Fruit fly (Drosophila melanogaster) whole organism, adult: ENCODE results near the gene CG31313.

Experiments used
- CG11617 ChIP-seq: fragments of 200-800 bp; sonication (Bioruptor generic); optimal IDR thresholded peaks from 2 replicates; lab custom pipeline; 2017; ENCODE audit warnings: mild to moderate bottlenecking, missing biosample characterization, missing genetic modification reagents, missing genetic modification characterization
- CG12768 ChIP-seq: fragments of 200-800 bp; sonication (Bioruptor generic); optimal IDR thresholded peaks from 2 replicates; lab custom pipeline; 2017; ENCODE audit warnings: missing biosample characterization, missing genetic modification characterization, mild to moderate bottlenecking, moderate library complexity, missing genetic modification reagents
- CG14711 ChIP-seq: fragments of 200-800 bp; sonication (Bioruptor generic); optimal IDR thresholded peaks from 2 replicates; lab custom pipeline; 2018; ENCODE audit warnings: missing biosample characterization, mild to moderate bottlenecking, missing genetic modification characterization, moderate library complexity
- CG1620 ChIP-seq: fragments of 200-800 bp; sonication (Bioruptor generic); optimal IDR thresholded peaks from 2 replicates; lab custom pipeline; 2016; ENCODE audit warnings: missing biosample characterization, missing genetic modification characterization
- CG33017 ChIP-seq: fragments of 200-800 bp; sonication (Bioruptor generic); optimal IDR thresholded peaks from 2 replicates; lab custom pipeline; 2018; ENCODE audit warnings: missing biosample characterization, mild to moderate bottlenecking, missing genetic modification characterization, moderate library complexity
- CG5204 ChIP-seq: fragments of 200-800 bp; sonication (Bioruptor generic); optimal IDR thresholded peaks from 2 replicates; lab custom pipeline; 2016; ENCODE audit warnings: missing biosample characterization, missing genetic modification characterization
- CG7045 ChIP-seq: fragments of 200-800 bp; sonication (Bioruptor generic); optimal IDR thresholded peaks from 2 replicates; lab custom pipeline; 2017; ENCODE audit warnings: missing biosample characterization, mild to moderate bottlenecking, missing genetic modification characterization
- CG7101 ChIP-seq: fragments of 200-800 bp; sonication (Bioruptor generic); optimal IDR thresholded peaks from 2 replicates; lab custom pipeline; 2018; ENCODE audit warnings: missing biosample characterization, mild to moderate bottlenecking, missing genetic modification characterization, moderate library complexity
- Clk ChIP-seq: fragments of 200-800 bp; sonication (Bioruptor generic); optimal IDR thresholded peaks from 2 replicates; lab custom pipeline; 2017; ENCODE audit warnings: missing biosample characterization, missing genetic modification characterization
- Crg-1 ChIP-seq: fragments of 200-800 bp; sonication (Bioruptor generic); optimal IDR thresholded peaks from 2 replicates; lab custom pipeline; 2016; ENCODE audit warnings: missing biosample characterization, missing genetic modification characterization
- Hr96 ChIP-seq: fragments of 200-800 bp; sonication (Bioruptor generic); optimal IDR thresholded peaks from 2 replicates; lab custom pipeline; 2016; ENCODE audit warnings: missing biosample characterization, missing genetic modification characterization
- Mnt ChIP-seq: fragments of 200-800 bp; sonication (Bioruptor generic); optimal IDR thresholded peaks from 2 replicates; lab custom pipeline; 2016; ENCODE audit warnings: missing biosample characterization, mild to moderate bottlenecking, missing genetic modification characterization
- bab1 ChIP-seq: fragments of 200-800 bp; sonication (Bioruptor generic); optimal IDR thresholded peaks from 3 replicates; lab custom pipeline; 2019; ENCODE audit warnings: missing biosample characterization, mild to moderate bottlenecking, missing genetic modification characterization, moderate library complexity
- cic ChIP-seq: fragments of 200-800 bp; sonication (Bioruptor generic); optimal IDR thresholded peaks from 2 replicates; lab custom pipeline; 2017; ENCODE audit warnings: missing biosample characterization, mild to moderate bottlenecking, missing genetic modification characterization, moderate library complexity
- cnc ChIP-seq, 2 experiments: fragments of >200 bp; optimal IDR thresholded peaks; 2 replicates each; lab custom pipeline; 2017
- kay ChIP-seq: fragments of 200-800 bp; sonication (Bioruptor generic); peaks from one replicate; lab custom pipeline; 2016; ENCODE audit warnings: missing biosample characterization, missing genetic modification characterization, borderline replicate concordance
- ovo ChIP-seq: fragments of 200-800 bp; sonication (Bioruptor generic); optimal IDR thresholded peaks from 2 replicates; lab custom pipeline; 2016; ENCODE audit warnings: missing biosample characterization, missing genetic modification characterization
- pad ChIP-seq: fragments of 200-800 bp; sonication (Bioruptor generic); optimal IDR thresholded peaks from 3 replicates; lab custom pipeline; 2017; ENCODE audit warnings: missing biosample characterization, missing genetic modification characterization, mild to moderate bottlenecking, moderate library complexity, missing genetic modification reagents
- tj ChIP-seq: fragments of 200-800 bp; sonication (Bioruptor generic); optimal IDR thresholded peaks from 3 replicates; lab custom pipeline; 2017; ENCODE audit warnings: missing biosample characterization, mild to moderate bottlenecking, missing genetic modification characterization, moderate library complexity
- toe ChIP-seq: fragments of 200-800 bp; sonication (Bioruptor generic); optimal IDR thresholded peaks from 2 replicates; lab custom pipeline; 2016; ENCODE audit warnings: missing biosample characterization, missing genetic modification characterization

CG31313 gene

DNA sequence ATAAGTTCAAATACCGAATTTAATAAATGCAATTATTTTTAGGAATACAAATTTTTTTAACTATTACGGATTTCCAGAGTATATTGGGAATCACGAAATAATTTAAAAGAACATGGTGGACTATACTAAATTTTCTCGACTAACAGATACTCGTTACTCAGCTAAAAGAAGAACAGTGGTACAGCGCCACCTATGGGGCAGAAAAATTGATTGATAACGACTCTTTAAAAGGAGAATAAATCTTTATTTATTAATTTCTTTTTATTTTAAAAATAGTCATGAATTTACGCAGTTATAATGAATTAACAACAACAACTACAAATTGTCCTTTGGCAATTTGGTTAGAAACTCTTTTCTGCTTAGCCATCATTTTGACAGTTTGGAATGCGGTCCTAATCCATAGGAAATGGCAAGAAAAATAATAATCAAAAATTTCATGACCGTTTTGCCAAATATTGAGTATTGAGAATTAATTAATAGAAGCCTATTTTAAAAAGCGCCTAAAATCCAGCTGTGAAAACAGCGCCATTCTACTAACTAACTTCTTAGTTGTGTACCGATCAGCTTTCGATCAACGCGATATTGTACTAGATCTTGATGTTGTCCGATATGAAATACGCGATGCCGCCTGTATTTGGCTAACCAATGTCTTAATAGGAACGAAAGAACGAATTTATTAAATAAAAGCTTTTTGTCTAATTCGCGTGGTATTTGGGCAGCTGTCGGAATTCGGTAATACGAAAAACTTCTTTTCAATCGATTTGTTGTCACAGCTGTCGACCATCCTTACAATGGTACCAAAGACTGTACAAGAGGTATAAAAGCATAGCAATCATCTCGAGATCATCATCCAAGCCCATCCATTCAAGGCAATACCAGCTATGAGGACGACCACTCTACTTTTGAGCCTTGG is 1.9 kb downstream of the CG31313 start, which contains the start of gene CG14852:
TSS of gene CG14852 (plus strand) at position 863 of the 913 bp plus-strand sequence.
- no peak for TF ChIP-seq CG7101 (tag; lab: Kevin White, UChicago)
- no peak for TF ChIP-seq toe (GFP tag; lab: Kevin White, UChicago)
- TF ChIP-seq cnc (optimal IDR thresholded peaks at IDR 0.05; lab: Kevin White, UChicago): no peak
- TF ChIP-seq tj (GFP tag; lab: Kevin White, UChicago): no peak
- TF ChIP-seq CG5204: no peak
- no peak for TF ChIP-seq cic (GFP tag; lab: Kevin White, UChicago)
- TF ChIP-seq CG11617 (GFP tag; lab: Kevin White, UChicago): no peak
- TF ChIP-seq CG12768 (GFP tag; lab: Kevin White, UChicago): no peak

DNA sequence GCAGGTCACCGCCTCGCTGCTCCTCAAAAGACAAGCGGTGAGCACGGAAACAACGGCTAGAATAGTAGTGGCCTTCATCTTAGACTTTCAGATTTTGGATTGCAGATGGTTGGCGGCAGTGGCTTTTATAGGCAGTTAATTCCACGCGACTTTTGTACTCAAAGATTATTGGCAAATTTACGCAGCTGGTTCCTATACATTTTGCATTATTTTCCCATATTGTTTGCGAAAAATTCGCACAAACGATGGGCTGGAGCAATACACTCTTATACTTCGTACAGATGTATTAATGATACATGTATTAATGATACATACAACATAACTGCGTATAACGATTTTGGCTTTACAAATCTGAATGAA is 2.5 kb downstream of the CG31313 start, which contains the start of gene CG8087:
TSS of gene CG8087 (minus strand) at position 101 of the 360 bp plus-strand sequence.
- TF ChIP-seq CG7101 (tag; lab: Kevin White, UChicago): no peak
- no peak for TF ChIP-seq bab1 (GFP tag; lab: Kevin White, UChicago)
- TF ChIP-seq toe (GFP tag; lab: Kevin White, UChicago): no peak
- TF ChIP-seq cic (GFP tag; lab: Kevin White, UChicago): no peak
- no peak for TF ChIP-seq CG1620 (GFP tag; lab: Kevin White, UChicago)
- TF ChIP-seq CG33017 (tag; lab: Kevin White, UChicago): no peak
- TF ChIP-seq CG14711 (tag; lab: Kevin White, UChicago): no peak
- no peak for TF ChIP-seq pad (GFP tag; lab: Kevin White, UChicago)
- no peak for TF ChIP-seq Hr96 (GFP tag; lab: Kevin White, UChicago)
- TF ChIP-seq CG12768 (GFP tag; lab: Kevin White, UChicago): no peak
- TF ChIP-seq Mnt (GFP tag; lab: Kevin White, UChicago): no peak
- TF ChIP-seq CG7045 (GFP tag; lab: Kevin White, UChicago): no peak
- TF ChIP-seq kay (GFP tag; lab: Kevin White, UChicago): no peak
- TF ChIP-seq ovo (GFP tag; lab: Kevin White, UChicago): no peak
- no peak for TF ChIP-seq Crg-1
- no peak for TF ChIP-seq tj (GFP tag; lab: Kevin White, UChicago)
- no peak for TF ChIP-seq CG5204
- TF ChIP-seq cnc (optimal IDR thresholded peaks at IDR 0.05; lab: Kevin White, UChicago): no peak
- TF ChIP-seq CG11617 (GFP tag; lab: Kevin White, UChicago): no peak
- TF ChIP-seq Clk (GFP tag; lab: Kevin White, UChicago): no peak

DNA sequence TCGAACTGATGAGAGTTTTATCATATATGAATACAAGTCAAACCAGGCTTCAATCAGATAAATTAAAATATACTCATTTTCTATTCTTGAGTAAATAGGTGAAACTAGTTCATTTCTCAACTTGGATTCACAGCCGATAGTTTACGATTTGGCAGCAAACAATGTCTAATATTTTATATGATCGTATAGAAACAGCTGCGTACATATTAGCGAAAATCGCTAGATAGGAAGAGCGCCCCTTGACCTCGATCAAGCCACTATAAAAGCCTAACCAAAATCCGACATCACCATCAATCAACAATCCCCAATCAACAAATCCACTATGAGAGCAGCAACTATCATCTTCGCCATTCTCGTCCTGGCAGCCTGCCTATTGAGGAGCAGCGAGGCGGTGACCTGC is 5.2 kb downstream of the CG31313 start, which contains the start of gene CG14851:
TSS of gene CG14851 (plus strand) at position 301 of the 400 bp plus-strand sequence.
- no peak for TF ChIP-seq CG7045 (GFP tag; lab: Kevin White, UChicago)
- TF ChIP-seq cic (GFP tag; lab: Kevin White, UChicago): no peak
- no peak for TF ChIP-seq pad (GFP tag; lab: Kevin White, UChicago)
- TF ChIP-seq Hr96 (GFP tag; lab: Kevin White, UChicago): no peak
- TF ChIP-seq CG33017 (tag; lab: Kevin White, UChicago): no peak
- no peak for TF ChIP-seq CG7101 (tag; lab: Kevin White, UChicago)
- no peak for TF ChIP-seq bab1 (GFP tag; lab: Kevin White, UChicago)
- TF ChIP-seq CG12768 (GFP tag; lab: Kevin White, UChicago): no peak
- no peak for TF ChIP-seq CG14711 (tag; lab: Kevin White, UChicago)
- TF ChIP-seq kay (GFP tag; lab: Kevin White, UChicago): no peak
- TF ChIP-seq tj (GFP tag; lab: Kevin White, UChicago): no peak
- TF ChIP-seq Mnt (GFP tag; lab: Kevin White, UChicago): no peak
- TF ChIP-seq Clk (GFP tag; lab: Kevin White, UChicago): no peak
- TF ChIP-seq cnc (optimal IDR thresholded peaks at IDR 0.05; lab: Kevin White, UChicago): no peak

DNA sequence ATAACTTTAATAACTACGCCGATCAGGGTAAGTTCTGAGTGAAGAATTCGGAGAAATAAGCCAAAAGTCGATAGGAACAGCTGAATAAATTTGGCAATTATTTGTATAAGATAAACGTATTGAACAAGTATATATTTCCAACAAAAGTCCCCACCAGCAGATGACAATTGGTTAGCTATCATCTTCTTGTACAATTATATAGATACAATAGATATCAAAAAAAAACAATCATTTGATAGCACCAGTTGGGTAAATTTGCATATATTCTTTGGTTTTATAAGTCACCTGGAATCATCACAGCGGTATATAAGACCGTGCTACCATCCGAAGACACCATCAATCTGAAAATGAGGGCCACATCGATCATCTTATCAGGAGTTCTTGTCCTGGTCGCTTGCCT is 6.6 kb downstream of the CG31313 start, which contains the start of gene Jig:
TSS of gene Jig (plus strand) at position 301 of the 400 bp plus-strand sequence.
- no peak for TF ChIP-seq bab1 (GFP tag; lab: Kevin White, UChicago)
- TF ChIP-seq pad (GFP tag; lab: Kevin White, UChicago): no peak
- TF ChIP-seq CG12768 (GFP tag; lab: Kevin White, UChicago): no peak
- no peak for TF ChIP-seq tj (GFP tag; lab: Kevin White, UChicago)

DNA sequence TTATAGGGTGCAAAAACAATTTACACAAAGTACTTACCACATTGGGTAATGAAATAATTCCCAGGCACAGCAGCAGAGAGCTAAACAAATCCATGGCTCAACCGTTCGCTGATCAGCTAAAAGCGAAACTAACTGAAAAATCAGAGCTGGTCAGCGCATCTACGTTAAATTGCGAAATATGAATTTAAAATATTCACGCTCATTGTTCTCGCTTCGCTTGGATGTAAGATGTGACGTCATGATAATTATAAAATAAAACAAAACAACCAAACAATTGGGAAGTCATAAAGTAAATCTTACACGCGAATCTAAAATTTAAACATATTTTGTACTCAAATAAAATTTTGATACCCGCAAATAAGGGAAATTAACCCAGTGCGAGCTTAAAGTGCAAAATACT is 7.3 kb downstream of the CG31313 start, which contains the start of gene CG14854:
TSS of gene CG14854 (minus strand) at position 101 of the 400 bp plus-strand sequence.
- TF ChIP-seq Hr96 (GFP tag; lab: Kevin White, UChicago): no peak
- no peak for TF ChIP-seq CG7101 (tag; lab: Kevin White, UChicago)
- TF ChIP-seq ovo (GFP tag; lab: Kevin White, UChicago): no peak
- TF ChIP-seq CG14711 (tag; lab: Kevin White, UChicago): no peak
- no peak for TF ChIP-seq CG5204
- no peak for TF ChIP-seq CG11617 (GFP tag; lab: Kevin White, UChicago)
- no peak for TF ChIP-seq cic (GFP tag; lab: Kevin White, UChicago)
- TF ChIP-seq bab1 (GFP tag; lab: Kevin White, UChicago): no peak
- TF ChIP-seq CG12768 (GFP tag; lab: Kevin White, UChicago): no peak
- TF ChIP-seq toe (GFP tag; lab: Kevin White, UChicago): no peak
- no peak for TF ChIP-seq Mnt (GFP tag; lab: Kevin White, UChicago)
- TF ChIP-seq CG7045 (GFP tag; lab: Kevin White, UChicago): no peak
- TF ChIP-seq pad (GFP tag; lab: Kevin White, UChicago): no peak
- no peak for TF ChIP-seq cnc (optimal IDR thresholded peaks at IDR 0.05; lab: Kevin White, UChicago)
- TF ChIP-seq CG1620 (GFP tag; lab: Kevin White, UChicago): no peak
- no peak for TF ChIP-seq Crg-1
- no peak for TF ChIP-seq Clk (GFP tag; lab: Kevin White, UChicago)
